Fruit fly (Drosophila melanogaster): ENCODE data around the gene CG10663.

The CG10663 gene

dm6 chr3L:12432392-12433012, 52.3 kb downstream of the CG10663 start, which contains the start of gene toe:
TSS of gene toe (minus strand) at chr3L:12432668.
- no peak for TF ChIP-seq CG13204 (GFP tag; optimal IDR thresholded peaks at IDR 0.05)
- no peak for TF ChIP-seq CG32121 (GFP tag; IDR thresholded peaks at IDR 0.05)
- no peak for TF ChIP-seq CG14655 (GFP tag; optimal IDR thresholded peaks at IDR 0.05)
- TF ChIP-seq CG8159 (tag; optimal IDR thresholded peaks at IDR 0.05) = no peak
- TF ChIP-seq Snoo (tag; optimal IDR thresholded peaks at IDR 0.05) = no peak
- no peak for TF ChIP-seq EcR (GFP tag; optimal IDR thresholded peaks at IDR 0.05)
- no peak for TF ChIP-seq D1 (tag; optimal IDR thresholded peaks at IDR 0.05)
- no peak for TF ChIP-seq CG34367 (tag; optimal IDR thresholded peaks at IDR 0.05)
- no peak for TF ChIP-seq Pif1B (GFP tag; optimal IDR thresholded peaks at IDR 0.05)
- no peak for TF ChIP-seq rn (GFP tag; IDR thresholded peaks at IDR 0.05)

All from whole organism, pupa.